Worm (Caenorhabditis elegans) whole organism, L3 larva: Measurements from ENCODE around the gene gdi-1.

ENCODE experiments used
- ama-1 ChIP-seq: fragments of 150-350 bp; optimal IDR thresholded peaks from 2 replicates; lab custom pipeline; 2018
- daf-12 ChIP-seq: fragments of 150-350 bp; optimal IDR thresholded peaks from 2 replicates; lab custom pipeline; 2014; ENCODE audit warnings: missing biosample characterization, missing genetic modification reagents, missing genetic modification characterization
- fkh-2 ChIP-seq: fragments of 150-350 bp; optimal IDR thresholded peaks from 2 replicates; lab custom pipeline; 2014; ENCODE audit warnings: missing biosample characterization, missing genetic modification reagents, missing genetic modification characterization
- fos-1 ChIP-seq: fragments of 150-350 bp; optimal IDR thresholded peaks from 2 replicates; lab custom pipeline; 2014; ENCODE audit warnings: missing biosample characterization, missing genetic modification characterization
- jun-1 ChIP-seq: fragments of 150-350 bp; optimal IDR thresholded peaks from 2 replicates; lab custom pipeline; 2014; ENCODE audit warnings: missing biosample characterization, missing genetic modification reagents, missing genetic modification characterization
- nhr-11 ChIP-seq: fragments of 150-350 bp; optimal IDR thresholded peaks from 2 replicates; lab custom pipeline; 2014; ENCODE audit warnings: missing biosample characterization, missing genetic modification characterization
- nhr-25 ChIP-seq: sonication (generic microtip); optimal IDR thresholded peaks from 2 replicates; lab custom pipeline; 2017; ENCODE audit warnings: missing biosample characterization, missing genetic modification characterization
- nhr-76 ChIP-seq: fragments of 150-350 bp; sonication (generic microtip); optimal IDR thresholded peaks from 5 replicates; lab custom pipeline; 2014; ENCODE audit warnings: missing biosample characterization, missing genetic modification characterization
- pha-4 ChIP-seq: fragments of 150-350 bp; optimal IDR thresholded peaks from 2 replicates; lab custom pipeline; 2014; ENCODE audit warnings: missing biosample characterization, missing genetic modification reagents, missing genetic modification characterization
- pqm-1 ChIP-seq: fragments of 150-350 bp; optimal IDR thresholded peaks from 2 replicates; lab custom pipeline; 2017; ENCODE audit warnings: missing biosample characterization, missing genetic modification characterization, inconsistent platforms
- ztf-11 ChIP-seq: fragments of 150-350 bp; optimal IDR thresholded peaks from 2 replicates; lab custom pipeline; 2014; ENCODE audit warnings: missing biosample characterization, missing genetic modification characterization

DNA sequence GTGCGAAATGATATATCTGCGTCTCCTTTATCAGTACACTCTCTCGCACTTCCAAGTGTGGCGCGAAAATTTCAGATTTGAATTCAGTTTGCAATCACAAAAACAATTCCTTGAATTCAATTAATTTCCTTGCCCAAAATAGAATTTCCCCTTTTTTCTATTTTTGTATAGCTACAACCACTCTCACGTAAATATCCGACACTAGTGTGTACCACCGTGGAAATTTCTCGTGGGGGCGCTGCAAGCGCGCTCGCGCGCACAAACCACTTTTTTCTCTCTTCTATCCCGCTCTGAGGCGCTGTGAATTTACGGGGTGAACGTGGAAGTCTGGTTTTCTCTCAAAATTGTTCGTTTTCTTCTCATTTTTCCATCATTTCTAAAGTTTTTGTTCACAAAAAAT, 11.2 kb downstream of the gdi-1 start, which contains the start of gene Y57G11C.8:
- no peak for TF ChIP-seq fkh-2 (tag; lab: Kevin White, UChicago)
- no peak for TF ChIP-seq pqm-1
- no peak for TF ChIP-seq fos-1 (tag; lab: Kevin White, UChicago)
- no peak for TF ChIP-seq nhr-11 (tag; lab: Kevin White, UChicago)
- TF ChIP-seq daf-12: no peak
- TF ChIP-seq ztf-11 (tag; lab: Kevin White, UChicago): no peak
- TF ChIP-seq pha-4: no peak
- TF ChIP-seq nhr-76 (tag; lab: Kevin White, UChicago): no peak
- no peak for TF ChIP-seq ama-1 (lab: Kevin White, UChicago)
- no peak for TF ChIP-seq nhr-25 (tag; lab: Kevin White, UChicago)
- no peak for TF ChIP-seq jun-1 (tag; lab: Kevin White, UChicago)
